Worm (Caenorhabditis elegans): ENCODE results near the gene mlc-2.

DNA sequence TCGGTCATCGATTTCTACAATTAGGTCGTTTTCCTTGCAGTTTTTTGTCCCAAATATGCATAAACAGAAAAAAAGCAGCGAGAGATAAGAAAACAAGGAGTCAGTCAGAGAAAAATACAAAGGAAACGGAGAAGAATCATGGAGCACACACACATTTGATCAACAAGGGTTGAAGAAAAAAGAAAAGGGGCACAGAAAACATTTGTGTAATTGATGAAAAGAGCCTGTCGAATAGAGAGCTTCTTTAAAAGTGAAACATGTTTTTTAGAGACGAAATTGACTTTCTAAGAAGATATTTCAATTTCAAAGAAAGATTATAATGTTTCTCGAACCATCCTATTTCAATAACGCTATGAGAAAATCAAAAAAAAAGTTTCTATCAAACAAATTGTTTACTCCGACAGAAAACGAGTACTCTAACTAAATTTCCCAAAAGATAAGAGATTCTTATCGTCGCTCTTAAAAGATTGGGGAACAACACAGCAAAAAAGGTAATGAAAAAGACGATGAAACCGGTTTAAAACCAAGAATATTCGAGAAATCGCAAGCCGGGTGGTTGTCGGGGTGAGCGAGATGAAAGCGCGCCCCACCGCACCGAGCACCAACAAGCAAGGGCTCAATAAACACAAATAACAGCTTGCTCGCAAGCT, 18.3 kb upstream of the mlc-2 start, which contains the start of gene tps-1:
- TF ChIP-seq pha-4 (GFP tag; IDR thresholded peaks at IDR 0.05) (no peak), pha-4 (tag; optimal IDR thresholded peaks at IDR 0.05) (no peak), jun-1 (tag; optimal IDR thresholded peaks at IDR 0.05) (no peak), ceh-44 (GFP tag; IDR thresholded peaks at IDR 0.05) (no peak), mdl-1 (tag; optimal IDR thresholded peaks at IDR 0.05) (no peak), nhr-76 (tag; optimal IDR thresholded peaks at IDR 0.05) (no peak), mep-1 (tag; optimal IDR thresholded peaks at IDR 0.05) (no peak), nhr-11 (tag; optimal IDR thresholded peaks at IDR 0.05) (no peak), unc-39 (tag; optimal IDR thresholded peaks at IDR 0.05) (no peak), R02D3.7 (tag; optimal IDR thresholded peaks at IDR 0.05) (no peak), F26F4.8 (GFP tag; conservative IDR thresholded peaks at IDR 0.05) (no peak), zfp-3 (GFP tag; conservative IDR thresholded peaks at IDR 0.05) (no peak)
